Worm (Caenorhabditis elegans) whole organism, L3 larva: Measurements from ENCODE around the gene clec-28.

Experiments
- R02D3.7 ChIP-seq: fragments of 150-350 bp; optimal IDR thresholded peaks from 2 replicates; lab custom pipeline; 2014; ENCODE audit warnings: missing biosample characterization, missing genetic modification characterization
- ZK546.5 ChIP-seq: sonication (generic microtip); optimal IDR thresholded peaks from 2 replicates; lab custom pipeline; 2017; ENCODE audit warnings: missing biosample characterization, missing genetic modification characterization
- aly-2 ChIP-seq: fragments of 150-350 bp; optimal IDR thresholded peaks from 2 replicates; lab custom pipeline; 2014; ENCODE audit warnings: missing biosample characterization, missing genetic modification characterization
- ama-1 ChIP-seq: fragments of 150-350 bp; optimal IDR thresholded peaks from 2 replicates; lab custom pipeline; 2018
- ceh-28 ChIP-seq: fragments of 150-350 bp; optimal IDR thresholded peaks from 2 replicates; lab custom pipeline; 2014; ENCODE audit warnings: missing biosample characterization, missing genetic modification reagents, missing genetic modification characterization
- ceh-82 ChIP-seq: fragments of 150-350 bp; optimal IDR thresholded peaks from 2 replicates; lab custom pipeline; 2014; ENCODE audit warnings: missing biosample characterization, missing genetic modification characterization
- daf-12 ChIP-seq: fragments of 150-350 bp; optimal IDR thresholded peaks from 2 replicates; lab custom pipeline; 2014; ENCODE audit warnings: missing biosample characterization, missing genetic modification reagents, missing genetic modification characterization
- egl-5 ChIP-seq: fragments of 150-350 bp; optimal IDR thresholded peaks from 2 replicates; lab custom pipeline; 2017; ENCODE audit warnings: missing biosample characterization, missing genetic modification reagents, missing genetic modification characterization, inconsistent platforms
- elt-1 ChIP-seq: fragments of 150-350 bp; optimal IDR thresholded peaks from 2 replicates; lab custom pipeline; 2014; ENCODE audit warnings: missing biosample characterization, missing genetic modification characterization
- elt-2 ChIP-seq: sonication (generic microtip); optimal IDR thresholded peaks from 2 replicates; lab custom pipeline; 2016; ENCODE audit warnings: missing genetic modification reagents, mild to moderate bottlenecking, missing genetic modification characterization, missing compliant biosample characterization
- fkh-10 ChIP-seq: sonication (generic microtip); optimal IDR thresholded peaks from 2 replicates; lab custom pipeline; 2017; ENCODE audit warnings: missing biosample characterization, missing genetic modification reagents, missing genetic modification characterization
- jun-1 ChIP-seq: fragments of 150-350 bp; optimal IDR thresholded peaks from 2 replicates; lab custom pipeline; 2014; ENCODE audit warnings: missing biosample characterization, missing genetic modification reagents, missing genetic modification characterization
- lsy-12 ChIP-seq: sonication (generic microtip); optimal IDR thresholded peaks from 2 replicates; lab custom pipeline; 2016; ENCODE audit warnings: mild to moderate bottlenecking, missing genetic modification characterization, missing compliant biosample characterization
- mdl-1 ChIP-seq: fragments of 150-350 bp; optimal IDR thresholded peaks from 2 replicates; lab custom pipeline; 2014; ENCODE audit warnings: missing biosample characterization, missing genetic modification characterization
- mml-1 ChIP-seq: fragments of 150-350 bp; sonication (generic microtip); optimal IDR thresholded peaks from 3 replicates; lab custom pipeline; 2014; ENCODE audit warnings: missing biosample characterization, missing genetic modification characterization
- nfya-1 ChIP-seq: sonication (generic microtip); optimal IDR thresholded peaks from 2 replicates; lab custom pipeline; 2017; ENCODE audit warnings: missing genetic modification characterization, mild to moderate bottlenecking, missing compliant biosample characterization, antibody characterized with exemption, moderate library complexity; ENCODE audit not compliant: insufficient read depth
- nhr-11 ChIP-seq: fragments of 150-350 bp; optimal IDR thresholded peaks from 2 replicates; lab custom pipeline; 2014; ENCODE audit warnings: missing biosample characterization, missing genetic modification characterization
- nhr-23 ChIP-seq: fragments of 150-350 bp; optimal IDR thresholded peaks from 2 replicates; lab custom pipeline; 2014; ENCODE audit warnings: missing biosample characterization, missing genetic modification reagents, missing genetic modification characterization
- nhr-28 ChIP-seq: fragments of 150-350 bp; optimal IDR thresholded peaks from 2 replicates; lab custom pipeline; 2014; ENCODE audit warnings: missing biosample characterization, missing genetic modification characterization
- nhr-43 ChIP-seq: sonication (generic microtip); optimal IDR thresholded peaks from 2 replicates; lab custom pipeline; 2016; ENCODE audit warnings: mild to moderate bottlenecking, missing genetic modification characterization, missing compliant biosample characterization; ENCODE audit not compliant: poor library complexity, severe bottlenecking
- nhr-67 ChIP-seq: fragments of 150-350 bp; optimal IDR thresholded peaks from 2 replicates; lab custom pipeline; 2014; ENCODE audit warnings: missing biosample characterization, missing genetic modification characterization
- nhr-76 ChIP-seq: fragments of 150-350 bp; sonication (generic microtip); optimal IDR thresholded peaks from 5 replicates; lab custom pipeline; 2014; ENCODE audit warnings: missing biosample characterization, missing genetic modification characterization
- nhr-77 ChIP-seq: fragments of 150-350 bp; optimal IDR thresholded peaks from 2 replicates; lab custom pipeline; 2014; ENCODE audit warnings: missing biosample characterization, missing genetic modification characterization
- pha-4 ChIP-seq: fragments of 150-350 bp; optimal IDR thresholded peaks from 2 replicates; lab custom pipeline; 2014; ENCODE audit warnings: missing biosample characterization, missing genetic modification reagents, missing genetic modification characterization
- sea-2 ChIP-seq: fragments of 150-350 bp; sonication (generic microtip); optimal IDR thresholded peaks from 4 replicates; lab custom pipeline; 2014; ENCODE audit warnings: missing biosample characterization, missing genetic modification reagents, missing genetic modification characterization
- skn-1 ChIP-seq: fragments of 150-350 bp; optimal IDR thresholded peaks from 2 replicates; lab custom pipeline; 2014; ENCODE audit warnings: missing biosample characterization, missing genetic modification characterization
- snpc-4 ChIP-seq: fragments of 150-350 bp; optimal IDR thresholded peaks from 2 replicates; lab custom pipeline; 2014; ENCODE audit warnings: missing biosample characterization, missing genetic modification characterization
- unc-39 ChIP-seq: sonication (generic microtip); optimal IDR thresholded peaks from 4 replicates; lab custom pipeline; 2017; ENCODE audit warnings: missing biosample characterization, missing genetic modification characterization
- unc-62 ChIP-seq: fragments of 150-350 bp; sonication (generic microtip); optimal IDR thresholded peaks from 4 replicates; lab custom pipeline; 2014; ENCODE audit warnings: missing biosample characterization, missing genetic modification reagents, missing genetic modification characterization
- zag-1 ChIP-seq: fragments of 150-350 bp; optimal IDR thresholded peaks from 2 replicates; lab custom pipeline; 2014; ENCODE audit warnings: missing biosample characterization, missing genetic modification characterization
- ztf-4 ChIP-seq: fragments of 150-350 bp; optimal IDR thresholded peaks from 2 replicates; lab custom pipeline; 2014; ENCODE audit warnings: missing biosample characterization, missing genetic modification characterization

Gene clec-28

ce11 chrV:16888788-16889325 lies 23.4 kb downstream of the clec-28 start, which contains the start of the genes ifas-2 and fbxa-44:
TSS of gene ifas-2 (minus strand) at chrV:16888888.
TSS of gene fbxa-44 (plus strand) at chrV:16889275.
- TF ChIP-seq nhr-28 (tag; lab: Kevin White, UChicago) (no peak), ama-1 (lab: Kevin White, UChicago) (no peak), unc-62 (GFP tag; lab: Kevin White, UChicago) (no peak), nhr-67 (tag; lab: Kevin White, UChicago) (no peak), mdl-1 (tag; lab: Kevin White, UChicago) (no peak), nhr-43 (tag; lab: Kevin White, UChicago) (no peak), sea-2 (GFP tag; lab: Kevin White, UChicago) (no peak), elt-2 (no peak), ceh-82 (tag; lab: Kevin White, UChicago) (no peak), skn-1 (no peak), egl-5 (tag; lab: Kevin White, UChicago) (no peak), jun-1 (no peak), lsy-12 (tag; lab: Kevin White, UChicago) (no peak), nhr-77 (tag; lab: Kevin White, UChicago) (no peak), ceh-28 (no peak)
- TF ChIP-seq, all 47 proteins: peak for 0

- TF ChIP-seq elt-1 (tag; lab: Kevin White, UChicago) (no peak), fkh-10 (GFP tag; lab: Kevin White, UChicago) (no peak), mml-1 (tag; lab: Kevin White, UChicago) (no peak), jun-1 (no peak), R02D3.7 (tag; lab: Kevin White, UChicago) (no peak), aly-2 (tag; lab: Kevin White, UChicago) (no peak), ZK546.5 (tag; lab: Kevin White, UChicago) (no peak), pha-4 (tag; lab: Kevin White, UChicago) (no peak), nhr-11 (tag; lab: Kevin White, UChicago) (no peak), snpc-4 (no peak), daf-12 (tag; lab: Kevin White, UChicago) (no peak), nhr-28 (tag; lab: Kevin White, UChicago) (no peak), mdl-1 (tag; lab: Kevin White, UChicago) (no peak), sea-2 (GFP tag; lab: Kevin White, UChicago) (no peak), ceh-82 (tag; lab: Kevin White, UChicago) (no peak), nhr-43 (tag; lab: Kevin White, UChicago) (no peak), unc-39 (tag; lab: Kevin White, UChicago) (no peak), ztf-4 (no peak)
These were observed 27.9 kb downstream of the clec-28 start, which contains the start of gene F09C6.15 for ce11 chrV:16893440-16893839. TSS of gene F09C6.15 (plus strand) at chrV:16893740.

DNA sequence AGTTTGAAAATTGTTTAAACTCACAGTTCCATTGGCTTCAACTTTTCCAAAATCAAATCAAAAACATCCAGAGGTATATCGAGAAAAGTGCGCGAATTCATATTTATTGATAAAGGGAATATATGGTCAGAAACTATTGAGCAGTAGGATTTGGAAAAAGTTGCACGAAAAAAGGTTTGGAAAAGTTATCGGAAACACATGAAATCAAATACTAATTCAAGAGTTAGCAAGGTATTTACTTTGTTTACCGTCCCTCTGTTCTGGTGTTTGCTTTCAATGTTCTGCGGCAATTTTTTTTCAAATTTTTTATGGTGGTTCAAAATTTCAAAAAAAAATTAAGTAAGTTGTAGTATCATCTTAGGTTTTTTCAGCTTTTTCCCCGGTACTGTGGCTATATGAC lies 33.9 kb downstream of the clec-28 start, which contains the start of gene fbxa-45:
fbxa-45 (minus strand) TSS at position 101 of the 400 bp plus-strand sequence.
- TF ChIP-seq elt-1 (tag; lab: Kevin White, UChicago), result no peak
- TF ChIP-seq, all 47 proteins: peak for 0

ce11 chrV:16902726-16903125 lies 37.2 kb downstream of the clec-28 start, which contains the start of gene srd-68:
TSS of gene srd-68 (minus strand) at chrV:16902826.
- TF ChIP-seq elt-1 (tag; lab: Kevin White, UChicago), result no peak
- no peak for TF ChIP-seq nhr-76 (tag; lab: Kevin White, UChicago)
- TF ChIP-seq nhr-23 (tag; lab: Kevin White, UChicago), result no peak
- TF ChIP-seq snpc-4, result no peak
- no peak for TF ChIP-seq skn-1
- no peak for TF ChIP-seq egl-5 (tag; lab: Kevin White, UChicago)
- no peak for TF ChIP-seq R02D3.7 (tag; lab: Kevin White, UChicago)
- TF ChIP-seq nfya-1 (tag; lab: Kevin White, UChicago), result no peak
- TF ChIP-seq unc-39 (tag; lab: Kevin White, UChicago), result no peak
- TF ChIP-seq zag-1 (tag; lab: Kevin White, UChicago), result no peak

- no peak for TF ChIP-seq R02D3.7 (tag; lab: Kevin White, UChicago)
- TF ChIP-seq, all 47 proteins: peak for 0
These were observed 39.1 kb downstream of the clec-28 start, which contains the start of gene nhr-262 for ce11 chrV:16904612-16905011. TSS of gene nhr-262 (plus strand) at chrV:16904912.
